Worm (Caenorhabditis elegans): ENCODE results near the gene lron-14.

The lron-14 gene

ce11 chrIV:9524849-9525460 is 41.5 kb downstream of the lron-14 start, which contains the start of gene ndua-5:
Gene ndua-5 (minus strand): TSS chrIV:9524899.
- no peak for TF ChIP-seq med-1 (GFP tag; optimal IDR thresholded peaks at IDR 0.05; ENCODE audit: insufficient read depth)
- TF ChIP-seq klf-2 (GFP tag; conservative IDR thresholded peaks at IDR 0.05), result no peak
- no peak for TF ChIP-seq tab-1 (GFP tag; IDR thresholded peaks at IDR 0.05)
- TF ChIP-seq ref-1 (GFP tag; conservative IDR thresholded peaks at IDR 0.05), result no peak

- TF ChIP-seq ztf-29 (GFP tag; IDR thresholded peaks at IDR 0.05), result no peak
- TF ChIP-seq med-1 (GFP tag; optimal IDR thresholded peaks at IDR 0.05; ENCODE audit: insufficient read depth), result no peak
- TF ChIP-seq flt-1 (GFP tag; IDR thresholded peaks at IDR 0.05), result no peak
- no peak for TF ChIP-seq tab-1 (GFP tag; IDR thresholded peaks at IDR 0.05)
- TF ChIP-seq klf-2 (GFP tag; conservative IDR thresholded peaks at IDR 0.05), result no peak
- TF ChIP-seq ztf-23 (GFP tag; IDR thresholded peaks at IDR 0.05), result no peak
- no peak for TF ChIP-seq T22C8.4 (GFP tag; IDR thresholded peaks at IDR 0.05)
- no peak for TF ChIP-seq ref-1 (GFP tag; conservative IDR thresholded peaks at IDR 0.05)
These were observed 43.3 kb downstream of the lron-14 start for ce11 chrIV:9523139-9523538.

ce11 chrIV:9520629-9521028 is 45.8 kb downstream of the lron-14 start:
- TF ChIP-seq klf-2 (GFP tag; conservative IDR thresholded peaks at IDR 0.05) (no peak), med-1 (GFP tag; optimal IDR thresholded peaks at IDR 0.05; ENCODE audit: insufficient read depth) (no peak), ztf-23 (GFP tag; IDR thresholded peaks at IDR 0.05) (no peak), tab-1 (GFP tag; IDR thresholded peaks at IDR 0.05) (no peak)

ce11 chrIV:9518608-9519007 is 47.8 kb downstream of the lron-14 start, which contains the start of gene nlp-35:
Gene nlp-35 (minus strand): TSS chrIV:9518926.
- TF ChIP-seq flt-1 (GFP tag; IDR thresholded peaks at IDR 0.05) (no peak), ztf-29 (GFP tag; IDR thresholded peaks at IDR 0.05) (no peak), ztf-23 (GFP tag; IDR thresholded peaks at IDR 0.05) (no peak), ref-1 (GFP tag; conservative IDR thresholded peaks at IDR 0.05) (no peak), klf-2 (GFP tag; conservative IDR thresholded peaks at IDR 0.05) (no peak), tab-1 (GFP tag; IDR thresholded peaks at IDR 0.05) (no peak)

ce11 chrIV:9516831-9517230 is 49.6 kb downstream of the lron-14 start, which contains the start of gene C33A12.19:
Gene C33A12.19 (plus strand): TSS chrIV:9516999.
- no peak for TF ChIP-seq flt-1 (GFP tag; IDR thresholded peaks at IDR 0.05)
- no peak for TF ChIP-seq med-1 (GFP tag; optimal IDR thresholded peaks at IDR 0.05; ENCODE audit: insufficient read depth)
- TF ChIP-seq ztf-23 (GFP tag; IDR thresholded peaks at IDR 0.05), result no peak
- no peak for TF ChIP-seq tab-1 (GFP tag; IDR thresholded peaks at IDR 0.05)
- no peak for TF ChIP-seq cog-1 (tag; optimal IDR thresholded peaks at IDR 0.05)
- TF ChIP-seq T22C8.4 (GFP tag; IDR thresholded peaks at IDR 0.05), result no peak
- TF ChIP-seq ref-1 (GFP tag; conservative IDR thresholded peaks at IDR 0.05), result no peak
- TF ChIP-seq ztf-29 (GFP tag; IDR thresholded peaks at IDR 0.05), result no peak
- TF ChIP-seq klf-2 (GFP tag; conservative IDR thresholded peaks at IDR 0.05), result no peak

- TF ChIP-seq cog-1 (tag; optimal IDR thresholded peaks at IDR 0.05) (no peak), med-1 (GFP tag; optimal IDR thresholded peaks at IDR 0.05; ENCODE audit: insufficient read depth) (no peak), ztf-23 (GFP tag; IDR thresholded peaks at IDR 0.05) (no peak), ref-1 (GFP tag; conservative IDR thresholded peaks at IDR 0.05) (no peak), flt-1 (GFP tag; IDR thresholded peaks at IDR 0.05) (no peak), klf-2 (GFP tag; conservative IDR thresholded peaks at IDR 0.05) (no peak), tab-1 (GFP tag; IDR thresholded peaks at IDR 0.05) (no peak), T22C8.4 (GFP tag; IDR thresholded peaks at IDR 0.05) (no peak), ztf-29 (GFP tag; IDR thresholded peaks at IDR 0.05) (no peak)
These were observed 52.3 kb downstream of the lron-14 start for ce11 chrIV:9514132-9514531.

ce11 chrIV:9513360-9513777 is 53.0 kb downstream of the lron-14 start:
- no peak for TF ChIP-seq ztf-29 (GFP tag; IDR thresholded peaks at IDR 0.05)
- TF ChIP-seq tab-1 (GFP tag; IDR thresholded peaks at IDR 0.05), result no peak
- TF ChIP-seq ztf-23 (GFP tag; IDR thresholded peaks at IDR 0.05), result no peak

ce11 chrIV:9512836-9513235 is 53.6 kb downstream of the lron-14 start, which contains the start of gene C33A12.3:
Gene C33A12.3 (minus strand): TSS chrIV:9513002.
- no peak for TF ChIP-seq T22C8.4 (GFP tag; IDR thresholded peaks at IDR 0.05)
- no peak for TF ChIP-seq ztf-29 (GFP tag; IDR thresholded peaks at IDR 0.05)
- no peak for TF ChIP-seq cog-1 (tag; optimal IDR thresholded peaks at IDR 0.05)
- no peak for TF ChIP-seq ztf-23 (GFP tag; IDR thresholded peaks at IDR 0.05)
- no peak for TF ChIP-seq klf-2 (GFP tag; conservative IDR thresholded peaks at IDR 0.05)
- no peak for TF ChIP-seq med-1 (GFP tag; optimal IDR thresholded peaks at IDR 0.05; ENCODE audit: insufficient read depth)

- TF ChIP-seq ztf-23 (GFP tag; IDR thresholded peaks at IDR 0.05), result no peak
These were observed 54.8 kb downstream of the lron-14 start for ce11 chrIV:9511640-9512039.

- TF ChIP-seq flt-1 (GFP tag; IDR thresholded peaks at IDR 0.05) (no peak), cog-1 (tag; optimal IDR thresholded peaks at IDR 0.05) (no peak), tab-1 (GFP tag; IDR thresholded peaks at IDR 0.05) (no peak), ztf-23 (GFP tag; IDR thresholded peaks at IDR 0.05) (no peak)
These were observed 55.2 kb downstream of the lron-14 start for ce11 chrIV:9511221-9511638.

Measured in whole organism, midembryonic.